Worm (Caenorhabditis elegans): ENCODE results near the gene erp-44.3.

erp-44.3 gene

ce11 chrIV:8157161-8157560 is 34.7 kb downstream of the erp-44.3 start, which contains the start of gene B0218.5:
Gene B0218.5 (minus strand): TSS chrIV:8157261.
- TF ChIP-seq dmd-8 (GFP tag; IDR thresholded peaks at IDR 0.05) = no peak
- TF ChIP-seq unc-62 (GFP tag; optimal IDR thresholded peaks at IDR 0.05 in 1 of 2) = no peak
- no peak for TF ChIP-seq unc-62 (tag; optimal IDR thresholded peaks at IDR 0.05)

DNA sequence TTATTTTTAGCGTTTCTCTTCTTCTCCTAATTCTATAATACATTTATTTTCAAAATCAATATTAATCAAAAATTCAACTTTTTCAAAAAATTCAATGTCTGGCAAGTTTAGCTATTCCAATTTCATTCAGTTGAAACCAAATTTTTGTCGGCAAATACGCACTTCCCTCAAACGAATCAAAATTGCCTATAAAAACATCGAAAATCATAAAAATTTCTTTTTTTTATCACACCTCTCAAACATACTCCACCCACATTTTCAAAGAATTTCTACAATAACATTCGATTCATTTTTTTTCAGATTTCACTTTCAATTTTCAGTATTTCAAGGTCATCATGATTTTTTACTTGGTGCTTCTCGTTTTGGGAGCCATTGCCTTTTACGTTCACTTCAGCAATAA is 36.6 kb downstream of the erp-44.3 start, which contains the start of gene faah-1:
TSS of gene faah-1 (plus strand) at position 301 of the 400 bp plus-strand sequence.
- TF ChIP-seq unc-62 (GFP tag; optimal IDR thresholded peaks at IDR 0.05 in 1 of 2) (no peak), unc-62 (tag; optimal IDR thresholded peaks at IDR 0.05) (no peak), F49E8.2 (tag; optimal IDR thresholded peaks at IDR 0.05; ENCODE audit: borderline replicate concordance) (no peak), ztf-7 (tag; optimal IDR thresholded peaks at IDR 0.05) (no peak)

DNA sequence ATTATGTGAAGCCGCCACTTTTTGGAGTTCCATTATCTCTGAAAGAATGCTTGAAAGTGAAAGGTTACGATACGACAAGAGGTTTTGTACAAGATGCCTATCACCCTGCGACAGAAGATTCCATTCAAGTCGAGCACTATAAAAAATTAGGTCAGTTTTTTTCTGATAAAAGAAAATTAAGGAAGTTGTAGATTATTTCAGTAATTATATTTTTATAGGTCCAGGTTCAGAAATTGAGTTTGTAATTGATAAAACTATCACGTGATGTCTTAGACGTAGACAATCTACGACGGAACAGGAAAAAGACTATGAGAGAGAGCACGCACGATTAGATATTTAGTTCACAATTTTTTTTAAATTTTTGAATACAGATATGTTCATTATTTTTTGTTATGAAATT is 37.5 kb downstream of the erp-44.3 start:
- TF ChIP-seq dmd-6 (GFP tag; IDR thresholded peaks at IDR 0.05) (peak; percentile 23; the same call in 1 of the 2 replicates), php-3 (GFP tag; IDR thresholded peaks at IDR 0.05) (0 out of 2 replicates have a peak, but pooled peaks have one; percentile 32), Y5F2A.4 (GFP tag; optimal IDR thresholded peaks at IDR 0.05) (no peak), dve-1 (tag; optimal IDR thresholded peaks at IDR 0.05; ENCODE audit: insufficient read depth) (peak; percentile 31)

DNA sequence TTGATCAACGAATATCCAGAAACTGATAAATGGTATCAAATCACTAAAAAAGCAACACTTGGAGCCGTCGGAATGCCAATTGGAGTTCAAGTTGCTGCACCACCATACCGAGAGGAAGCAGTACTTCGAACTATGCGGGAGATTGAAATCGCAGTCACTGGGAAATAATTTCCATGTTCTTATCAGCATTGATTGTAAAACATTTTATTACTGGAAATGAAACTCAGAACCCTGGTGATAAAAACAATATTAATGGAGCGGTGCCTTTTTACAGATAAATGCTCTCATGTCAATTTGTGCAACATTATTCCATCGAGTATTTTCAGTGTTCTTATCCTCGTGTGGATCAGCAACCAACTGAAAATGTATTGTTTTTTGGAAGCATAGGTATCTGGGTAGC is 39.3 kb downstream of the erp-44.3 start:
- no peak for TF ChIP-seq nhr-111 (GFP tag; optimal IDR thresholded peaks at IDR 0.05)
- TF ChIP-seq lin-15B (tag; optimal IDR thresholded peaks at IDR 0.05) = no peak
- no peak for TF ChIP-seq vab-7 (GFP tag; IDR thresholded peaks at IDR 0.05)
- TF ChIP-seq daf-16 (GFP tag; optimal IDR thresholded peaks at IDR 0.05) = no peak
- TF ChIP-seq daf-16 (tag; optimal IDR thresholded peaks at IDR 0.05) = peak; percentile 29
- no peak for TF ChIP-seq R02D3.7 (tag; optimal IDR thresholded peaks at IDR 0.05)
- peak; percentile 92 for TF ChIP-seq php-3 (GFP tag; IDR thresholded peaks at IDR 0.05)
- no peak for TF ChIP-seq saeg-2 (GFP tag; IDR thresholded peaks at IDR 0.05)
- TF ChIP-seq hlh-11 (tag; optimal IDR thresholded peaks at IDR 0.05) = peak; percentile 22
- TF ChIP-seq nhr-28 (tag; optimal IDR thresholded peaks at IDR 0.05) = peak; percentile 27
- TF ChIP-seq dmd-6 (GFP tag; IDR thresholded peaks at IDR 0.05) = peak; percentile 48
- TF ChIP-seq mes-2 (tag; optimal IDR thresholded peaks at IDR 0.05; ENCODE audit: poor library complexity, severe bottlenecking) = no peak
- peak; percentile 14 for TF ChIP-seq pqm-1 (tag; optimal IDR thresholded peaks at IDR 0.05)
- TF ChIP-seq attf-4 (tag; optimal IDR thresholded peaks at IDR 0.05) = no peak
- no peak for TF ChIP-seq ama-1 (optimal IDR thresholded peaks at IDR 0.05)
- no peak for TF ChIP-seq daf-19 (GFP tag; conservative IDR thresholded peaks at IDR 0.05)

- TF ChIP-seq hlh-11 (tag; optimal IDR thresholded peaks at IDR 0.05) = peak; percentile 70
- TF ChIP-seq mxl-3 (GFP tag; optimal IDR thresholded peaks at IDR 0.05) = no peak
- peak; percentile 67 for TF ChIP-seq dmd-6 (GFP tag; IDR thresholded peaks at IDR 0.05)
- peak; percentile 90 for TF ChIP-seq pqm-1 (tag; optimal IDR thresholded peaks at IDR 0.05)
- TF ChIP-seq ceh-28 (tag; optimal IDR thresholded peaks at IDR 0.05) = no peak
- TF ChIP-seq egl-27 (tag; optimal IDR thresholded peaks at IDR 0.05) = no peak
- TF ChIP-seq dpl-1 (GFP tag; optimal IDR thresholded peaks at IDR 0.05) = no peak
- TF ChIP-seq rbr-2 (tag; optimal IDR thresholded peaks at IDR 0.05) = no peak
- no peak for TF ChIP-seq saeg-2 (GFP tag; IDR thresholded peaks at IDR 0.05)
- TF ChIP-seq set-16 (GFP tag; IDR thresholded peaks at IDR 0.05) = no peak
- no peak for TF ChIP-seq nhr-237 (tag; optimal IDR thresholded peaks at IDR 0.05)
- TF ChIP-seq zip-2 (tag; optimal IDR thresholded peaks at IDR 0.05) = no peak
- TF ChIP-seq daf-16 (GFP tag; optimal IDR thresholded peaks at IDR 0.05) = no peak
- peak; percentile 66 for TF ChIP-seq daf-16 (tag; optimal IDR thresholded peaks at IDR 0.05)
- no peak for TF ChIP-seq ceh-20 (GFP tag; IDR thresholded peaks at IDR 0.05)
- peak; percentile 55 for TF ChIP-seq dve-1 (tag; optimal IDR thresholded peaks at IDR 0.05; ENCODE audit: insufficient read depth)
- peak; percentile 15 for TF ChIP-seq nhr-77 (tag; optimal IDR thresholded peaks at IDR 0.05)
- peak; percentile 58 for TF ChIP-seq nhr-28 (tag; optimal IDR thresholded peaks at IDR 0.05)
- TF ChIP-seq T26A8.4 (GFP tag; IDR thresholded peaks at IDR 0.05) = no peak
- TF ChIP-seq unc-39 (tag; optimal IDR thresholded peaks at IDR 0.05) = no peak
Observed at ce11 chrIV:8163687-8164086, 41.2 kb downstream of the erp-44.3 start, which contains the start of gene clec-51. Gene clec-51 (minus strand): TSS chrIV:8163800.

Measured in whole organism, L4 larva.